Worm (Caenorhabditis elegans) whole organism, young adult: ENCODE results near the gene T25G12.3.

ENCODE experiments used
- B0019.2 ChIP-seq: fragments of 200-800 bp; sonication (Bioruptor generic); conservative IDR thresholded peaks from 2 replicates; pipeline ENCODE4 v1.3.6; 2022; ENCODE audit warnings: missing genetic modification reagents, missing genetic modification characterization, missing compliant biosample characterization
- F22D6.2 ChIP-seq: sonication (generic microtip); optimal IDR thresholded peaks from 2 replicates; lab custom pipeline; 2016; ENCODE audit warnings: mild to moderate bottlenecking, missing genetic modification characterization, missing compliant biosample characterization
- F23B12.7 ChIP-seq: sonication (generic microtip); optimal IDR thresholded peaks from 2 replicates; lab custom pipeline; 2017; ENCODE audit warnings: missing genetic modification characterization, mild to moderate bottlenecking, missing compliant biosample characterization, antibody characterized with exemption, moderate library complexity; ENCODE audit not compliant: insufficient read depth
- F39B2.1 ChIP-seq: fragments of 200-800 bp; sonication (Bioruptor generic); IDR thresholded peaks from 2 replicates; pipeline ENCODE4 v1.3.6; 2022; ENCODE audit warnings: missing genetic modification reagents, missing genetic modification characterization, missing compliant biosample characterization
- F49E8.2 ChIP-seq: sonication (generic microtip); optimal IDR thresholded peaks from 3 replicates; lab custom pipeline; 2017; ENCODE audit warnings: missing genetic modification characterization, mild to moderate bottlenecking, missing compliant biosample characterization, antibody characterized with exemption, moderate library complexity; ENCODE audit not compliant: insufficient read depth
- F55B11.4 ChIP-seq: sonication (generic microtip); optimal IDR thresholded peaks from 2 replicates; lab custom pipeline; 2016; ENCODE audit warnings: missing compliant biosample characterization, missing genetic modification characterization, borderline replicate concordance; ENCODE audit not compliant: insufficient read depth
- T26A5.8 ChIP-seq: sonication (generic microtip); optimal IDR thresholded peaks from 2 replicates; lab custom pipeline; 2016; ENCODE audit warnings: missing genetic modification characterization, missing compliant biosample characterization
- ZK185.1 ChIP-seq: sonication (generic microtip); optimal IDR thresholded peaks from 2 replicates; lab custom pipeline; 2016; ENCODE audit warnings: mild to moderate bottlenecking, missing genetic modification characterization, missing compliant biosample characterization; ENCODE audit not compliant: poor library complexity, severe bottlenecking
- bed-2 ChIP-seq: fragments of 200-800 bp; sonication (Bioruptor generic); IDR thresholded peaks from 2 replicates; pipeline ENCODE4 v1.3.6; 2022; ENCODE audit warnings: missing genetic modification reagents, missing genetic modification characterization, missing compliant biosample characterization
- cebp-2 ChIP-seq: fragments of 200-800 bp; sonication (Bioruptor generic); IDR thresholded peaks from 2 replicates; pipeline ENCODE4 v1.3.6; 2022; ENCODE audit warnings: missing genetic modification characterization, missing compliant biosample characterization
- ceh-100 ChIP-seq: fragments of 200-800 bp; sonication (Bioruptor generic); IDR thresholded peaks from 2 replicates; pipeline ENCODE4 v1.3.6; 2022; ENCODE audit warnings: missing genetic modification reagents, missing genetic modification characterization, missing compliant biosample characterization
- chd-7 ChIP-seq: sonication (generic microtip); optimal IDR thresholded peaks from 2 replicates; lab custom pipeline; 2016; ENCODE audit warnings: mild to moderate bottlenecking, missing genetic modification characterization, moderate library complexity, missing compliant biosample characterization
- dpl-1 ChIP-seq: fragments of 150-350 bp; optimal IDR thresholded peaks from 2 replicates; lab custom pipeline; 2014; ENCODE audit warnings: missing biosample characterization, missing genetic modification reagents, missing genetic modification characterization
- egrh-3 ChIP-seq: fragments of 200-800 bp; sonication (Bioruptor generic); IDR thresholded peaks from 2 replicates; pipeline ENCODE4 v1.3.6; 2022; ENCODE audit warnings: missing genetic modification reagents, missing genetic modification characterization, missing compliant biosample characterization
- ets-4 ChIP-seq: fragments of 200-800 bp; sonication (Bioruptor generic); optimal IDR thresholded peaks from 2 replicates; lab custom pipeline; 2018; ENCODE audit warnings: mild to moderate bottlenecking, missing genetic modification characterization, missing compliant biosample characterization
- let-526 ChIP-seq: fragments of 200-800 bp; sonication (Bioruptor generic); IDR thresholded peaks from 2 replicates; pipeline ENCODE4 v1.3.6; 2022; ENCODE audit warnings: missing genetic modification reagents, missing genetic modification characterization, missing compliant biosample characterization
- let-607 ChIP-seq, 2 experiments: fragments of 200-800 bp in 1 of 2; sonication (Bioruptor generic) in 1 of 2; sonication (generic microtip) in 1 of 2; optimal IDR thresholded peaks; 2 replicates each; lab custom pipeline; 2016 to 2018; ENCODE audit warnings: mild to moderate bottlenecking in 2 of 2, missing compliant biosample characterization in 2 of 2, missing genetic modification characterization in 2 of 2, moderate library complexity in 2 of 2, missing genotype in 1 of 2
- lin-40 ChIP-seq: sonication (generic microtip); optimal IDR thresholded peaks from 2 replicates; lab custom pipeline; 2016; ENCODE audit warnings: missing genetic modification characterization, mild to moderate bottlenecking, missing compliant biosample characterization, missing genotype, missing genetic modification reagents
- mes-4 ChIP-seq: sonication (generic microtip); optimal IDR thresholded peaks from 2 replicates; lab custom pipeline; 2016; ENCODE audit warnings: missing genotype, missing genetic modification characterization, missing compliant biosample characterization
- nfya-2 ChIP-seq: fragments of 200-800 bp; sonication (Bioruptor generic); IDR thresholded peaks from 2 replicates; pipeline ENCODE4 v1.3.6; 2022; ENCODE audit warnings: missing genetic modification reagents, missing genetic modification characterization, missing compliant biosample characterization
- nhr-27 ChIP-seq: fragments of 200-800 bp; sonication (Bioruptor generic); optimal IDR thresholded peaks from 2 replicates; lab custom pipeline; 2018; ENCODE audit warnings: mild to moderate bottlenecking, missing genetic modification characterization, moderate library complexity, missing compliant biosample characterization
- pbrm-1 ChIP-seq: fragments of 200-800 bp; sonication (Bioruptor generic); IDR thresholded peaks from 2 replicates; pipeline ENCODE4 v1.3.6; 2022; ENCODE audit warnings: missing genetic modification reagents, missing genetic modification characterization, missing compliant biosample characterization
- rec-8 ChIP-seq, 2 experiments: sonication (generic microtip); optimal IDR thresholded peaks; 2 replicates each; lab custom pipeline; 2016; ENCODE audit warnings: mild to moderate bottlenecking in 2 of 2, missing genetic modification characterization in 2 of 2, missing genetic modification reagents in 2 of 2, missing genotype in 2 of 2, missing biosample characterization in 1 of 2, missing compliant biosample characterization in 1 of 2, moderate library complexity in 1 of 2
- repo-1 ChIP-seq: sonication (generic microtip); optimal IDR thresholded peaks from 2 replicates; lab custom pipeline; 2017; ENCODE audit warnings: mild to moderate bottlenecking, missing genetic modification characterization, missing compliant biosample characterization
- rpc-1 ChIP-seq, 2 experiments: fragments of 150-350 bp in 1 of 2; sonication (generic microtip) in 1 of 2; optimal IDR thresholded peaks; 2 replicates each; lab custom pipeline; 2014 to 2018; ENCODE audit warnings: missing biosample characterization in 1 of 2, missing genetic modification characterization in 1 of 2, missing genetic modification reagents in 1 of 2, missing genotype in 1 of 2
- sdz-38 ChIP-seq: sonication (generic microtip); optimal IDR thresholded peaks from 2 replicates; lab custom pipeline; 2016; ENCODE audit warnings: missing genotype, missing genetic modification characterization, missing compliant biosample characterization
- snpc-1.3 ChIP-seq: sonication (generic microtip); optimal IDR thresholded peaks from 2 replicates; lab custom pipeline; 2017; ENCODE audit warnings: missing genetic modification characterization, mild to moderate bottlenecking, missing compliant biosample characterization, antibody characterized with exemption, moderate library complexity, missing genotype, missing genetic modification reagents; ENCODE audit not compliant: insufficient read depth
- somi-1 ChIP-seq: fragments of 200-800 bp; sonication (Bioruptor generic); optimal IDR thresholded peaks from 2 replicates; lab custom pipeline; 2018; ENCODE audit warnings: mild to moderate bottlenecking, missing genetic modification characterization, missing compliant biosample characterization
- tbx-9 ChIP-seq: sonication (generic microtip); optimal IDR thresholded peaks from 2 replicates; lab custom pipeline; 2016; ENCODE audit warnings: borderline replicate concordance, missing genetic modification characterization, inconsistent platforms, missing compliant biosample characterization
- unc-62 ChIP-seq: fragments of 150-350 bp; optimal IDR thresholded peaks from 2 replicates; lab custom pipeline; 2014; ENCODE audit warnings: missing biosample characterization, missing genetic modification reagents, missing genetic modification characterization
- xnd-1 ChIP-seq: sonication (generic microtip); optimal IDR thresholded peaks from 2 replicates; lab custom pipeline; 2016; ENCODE audit warnings: missing genotype, missing genetic modification reagents, missing genetic modification characterization, missing compliant biosample characterization
- zim-3 ChIP-seq: sonication (generic microtip); optimal IDR thresholded peaks from 2 replicates; lab custom pipeline; 2017; ENCODE audit warnings: mild to moderate bottlenecking, missing genetic modification characterization, moderate library complexity, missing compliant biosample characterization
- ztf-22 ChIP-seq: fragments of 200-800 bp; sonication (Bioruptor generic); optimal IDR thresholded peaks from 2 replicates; lab custom pipeline; 2018; ENCODE audit warnings: mild to moderate bottlenecking, missing genetic modification characterization, moderate library complexity, missing compliant biosample characterization
- ztf-26 ChIP-seq: sonication (generic microtip); optimal IDR thresholded peaks from 2 replicates; lab custom pipeline; 2017; ENCODE audit warnings: missing genetic modification characterization, missing compliant biosample characterization

Gene T25G12.3

DNA sequence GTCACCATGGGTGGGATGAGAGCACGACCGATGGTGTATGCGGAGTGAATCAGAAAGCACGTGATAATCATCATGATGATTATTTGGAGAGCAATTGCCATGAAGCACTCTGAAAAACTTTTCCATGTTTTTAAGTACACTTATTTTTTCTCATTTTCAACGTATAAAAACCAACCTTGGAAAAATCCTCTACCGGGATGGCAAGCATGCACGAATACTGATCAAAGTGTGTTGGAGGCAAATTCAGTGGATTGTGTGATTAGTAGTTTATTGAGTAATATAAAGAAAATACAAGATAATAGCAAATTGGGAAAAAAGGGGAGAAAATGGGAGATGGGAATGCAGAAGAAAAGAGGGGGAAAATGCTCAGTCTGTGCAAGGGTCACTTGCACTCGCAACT is 6.0 kb downstream of the T25G12.3 start, which contains the start of gene T25G12.11:
Gene T25G12.11 (minus strand): TSS at position 101 of the 400 bp plus-strand sequence.
- no peak for TF ChIP-seq ceh-100 (GFP tag; lab: Robert Waterston, UW)
- no peak for TF ChIP-seq ztf-26 (tag; lab: Kevin White, UChicago)
- no peak for TF ChIP-seq lin-40 (tag; lab: Kevin White, UChicago)
- no peak for TF ChIP-seq rec-8 (tag; optimal IDR thresholded peaks at IDR 0.05; lab: Kevin White, UChicago)
- TF ChIP-seq let-526 (GFP tag; lab: Robert Waterston, UW): no peak
- no peak for TF ChIP-seq F49E8.2 (tag; lab: Kevin White, UChicago)
- TF ChIP-seq F22D6.2: no peak
- TF ChIP-seq snpc-1.3 (tag; lab: Kevin White, UChicago): no peak
- TF ChIP-seq nfya-2 (GFP tag; lab: Robert Waterston, UW): no peak
- TF ChIP-seq F55B11.4 (tag; lab: Kevin White, UChicago): no peak
- TF ChIP-seq pbrm-1: no peak
- TF ChIP-seq ztf-22 (GFP tag; lab: Kevin White, UChicago): no peak
- TF ChIP-seq mes-4 (tag; lab: Kevin White, UChicago): no peak
- TF ChIP-seq bed-2 (GFP tag; lab: Robert Waterston, UW): no peak

- TF ChIP-seq xnd-1 (no peak), F23B12.7 (tag; lab: Kevin White, UChicago) (no peak), ztf-22 (GFP tag; lab: Kevin White, UChicago) (no peak), cebp-2 (GFP tag; lab: Robert Waterston, UW) (no peak), egrh-3 (GFP tag; lab: Robert Waterston, UW) (no peak), zim-3 (tag; lab: Kevin White, UChicago) (no peak), T26A5.8 (tag; lab: Kevin White, UChicago) (no peak), dpl-1 (GFP tag; lab: Kevin White, UChicago) (no peak), B0019.2 (no peak), sdz-38 (tag; lab: Kevin White, UChicago) (no peak), unc-62 (GFP tag; lab: Kevin White, UChicago) (no peak), repo-1 (tag; lab: Kevin White, UChicago) (no peak)
Observed at ce11 chrX:17243053-17243452, 11.6 kb downstream of the T25G12.3 start, which contains the start of gene T25G12.13. Gene T25G12.13, plus strand, starts transcription at chrX:17243353.

DNA sequence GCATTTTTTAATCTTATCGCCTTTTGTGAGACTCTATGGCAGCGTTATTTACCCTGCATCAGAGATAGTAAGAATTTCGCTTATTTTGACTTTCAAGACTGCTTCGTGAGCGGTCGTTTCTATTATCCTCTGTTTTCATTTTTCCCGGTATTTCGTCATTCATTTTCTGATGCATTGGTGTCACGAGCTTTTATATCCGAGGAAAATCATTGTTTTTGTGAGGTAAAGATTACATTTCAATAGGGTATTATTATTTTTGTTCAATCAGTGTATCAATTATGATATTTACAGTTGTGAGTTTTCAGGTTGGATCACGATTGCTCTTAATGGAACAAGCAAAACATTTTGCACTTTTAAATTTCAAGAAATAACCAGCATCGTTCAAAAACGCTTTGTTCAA is 15.8 kb downstream of the T25G12.3 start:
- TF ChIP-seq rpc-1 (optimal IDR thresholded peaks at IDR 0.05; lab: Kevin White, UChicago) (no peak), rpc-1 (tag; optimal IDR thresholded peaks at IDR 0.05; lab: Kevin White, UChicago) (no peak), tbx-9 (tag; lab: Kevin White, UChicago) (no peak), pbrm-1 (no peak), somi-1 (GFP tag; lab: Kevin White, UChicago) (no peak), mes-4 (tag; lab: Kevin White, UChicago) (no peak), egrh-3 (GFP tag; lab: Robert Waterston, UW) (no peak), repo-1 (tag; lab: Kevin White, UChicago) (no peak), chd-7 (tag; lab: Kevin White, UChicago) (no peak), unc-62 (GFP tag; lab: Kevin White, UChicago) (no peak), F39B2.1 (GFP tag; lab: Robert Waterston, UW) (no peak), ZK185.1 (tag; lab: Kevin White, UChicago) (no peak), nhr-27 (tag; lab: Kevin White, UChicago) (no peak), let-607 (tag; optimal IDR thresholded peaks at IDR 0.05; lab: Kevin White, UChicago) (no peak), F49E8.2 (tag; lab: Kevin White, UChicago) (no peak), ets-4 (no peak)
- TF ChIP-seq, all 124 proteins: peak for 0
